Worm (Caenorhabditis elegans) whole organism, mixed stage, embryonic: ENCODE measurements around the gene nspc-14.

Source experiments
- M03D4.4 ChIP-seq: sonication (generic microtip); optimal IDR thresholded peaks from 2 replicates; lab custom pipeline; 2017; ENCODE audit warnings: mild to moderate bottlenecking, missing genetic modification characterization, missing compliant biosample characterization
- bed-3 ChIP-seq: fragments of 200-800 bp; sonication (Bioruptor generic); optimal IDR thresholded peaks from 3 replicates; lab custom pipeline; 2018; ENCODE audit warnings: mild to moderate bottlenecking, missing genetic modification characterization, moderate library complexity, missing compliant biosample characterization
- blmp-1 ChIP-seq: fragments of 150-350 bp; optimal IDR thresholded peaks from 2 replicates; lab custom pipeline; 2014; ENCODE audit warnings: missing biosample characterization, missing genetic modification characterization
- ceh-39 ChIP-seq: fragments of 150-350 bp; optimal IDR thresholded peaks from 2 replicates; lab custom pipeline; 2014; ENCODE audit warnings: missing biosample characterization, missing genetic modification characterization
- ceh-43 ChIP-seq: fragments of 200-800 bp; sonication (Bioruptor generic); optimal IDR thresholded peaks from 2 replicates; lab custom pipeline; 2018; ENCODE audit warnings: mild to moderate bottlenecking, missing genetic modification characterization, moderate library complexity, missing compliant biosample characterization
- ces-1 ChIP-seq: fragments of 150-350 bp; optimal IDR thresholded peaks from 2 replicates; lab custom pipeline; 2014; ENCODE audit warnings: missing biosample characterization, missing genetic modification reagents, missing genetic modification characterization
- cnd-1 ChIP-seq: fragments of 200-800 bp; sonication (Bioruptor generic); optimal IDR thresholded peaks from 2 replicates; lab custom pipeline; 2018; ENCODE audit warnings: mild to moderate bottlenecking, missing genetic modification characterization, missing compliant biosample characterization
- ham-2 ChIP-seq: fragments of 200-800 bp; sonication (Bioruptor generic); optimal IDR thresholded peaks from 2 replicates; lab custom pipeline; 2018; ENCODE audit warnings: mild to moderate bottlenecking, missing genetic modification characterization, missing compliant biosample characterization
- lsy-2 ChIP-seq: fragments of 150-350 bp; optimal IDR thresholded peaks from 2 replicates; lab custom pipeline; 2014; ENCODE audit warnings: missing biosample characterization, missing genetic modification characterization
- mep-1 ChIP-seq: fragments of 150-350 bp; optimal IDR thresholded peaks from 2 replicates; lab custom pipeline; 2017; ENCODE audit warnings: missing biosample characterization, missing genetic modification reagents, missing genetic modification characterization, inconsistent platforms
- nhr-2 ChIP-seq: fragments of 150-350 bp; optimal IDR thresholded peaks from 2 replicates; lab custom pipeline; 2014; ENCODE audit warnings: missing biosample characterization, missing genetic modification characterization
- nhr-237 ChIP-seq: fragments of 150-350 bp; optimal IDR thresholded peaks from 2 replicates; lab custom pipeline; 2014; ENCODE audit warnings: missing biosample characterization, missing genetic modification characterization
- nhr-76 ChIP-seq: sonication (generic microtip); optimal IDR thresholded peaks from 2 replicates; lab custom pipeline; 2017; ENCODE audit warnings: missing biosample characterization, missing genetic modification characterization
- pha-4 ChIP-seq: fragments of 150-350 bp; optimal IDR thresholded peaks from 2 replicates; lab custom pipeline; 2018; ENCODE audit warnings: missing biosample characterization, missing genetic modification reagents, missing genetic modification characterization
- sem-2 ChIP-seq: fragments of 200-800 bp; sonication (Bioruptor generic); optimal IDR thresholded peaks from 2 replicates; lab custom pipeline; 2018; ENCODE audit warnings: mild to moderate bottlenecking, missing genetic modification characterization, missing compliant biosample characterization
- snpc-4 ChIP-seq: fragments of 150-350 bp; optimal IDR thresholded peaks from 2 replicates; lab custom pipeline; 2014; ENCODE audit warnings: missing biosample characterization, missing genetic modification characterization
- zip-8 ChIP-seq: fragments of 150-350 bp; optimal IDR thresholded peaks from 2 replicates; lab custom pipeline; 2014; ENCODE audit warnings: missing biosample characterization, missing genetic modification characterization
- ztf-11 ChIP-seq: fragments of 150-350 bp; optimal IDR thresholded peaks from 2 replicates; lab custom pipeline; 2014; ENCODE audit warnings: missing biosample characterization, missing genetic modification characterization

Gene nspc-14

DNA sequence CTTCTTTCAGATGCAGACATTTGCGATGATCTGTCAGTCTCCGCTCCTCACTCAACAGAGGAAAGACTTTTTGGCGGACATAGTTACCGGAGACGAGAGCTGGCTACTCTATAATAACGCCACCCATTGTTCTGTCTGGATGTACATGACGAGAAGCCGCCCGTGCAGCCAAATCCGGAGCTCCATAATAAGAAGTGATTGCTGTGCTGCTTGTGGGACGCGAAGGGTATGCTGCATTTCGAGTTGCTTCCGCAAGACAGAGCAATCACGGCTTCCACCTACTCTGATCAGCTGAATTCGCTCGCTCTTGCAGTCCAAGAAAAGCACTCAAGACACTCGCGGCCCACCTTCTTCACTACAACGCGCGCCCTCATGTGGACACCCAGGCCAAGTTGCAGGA lies 45.1 kb downstream of the nspc-14 start:
- TF ChIP-seq ceh-43 (GFP tag; lab: Kevin White, UChicago) (no peak), blmp-1 (no peak), snpc-4 (tag; lab: Kevin White, UChicago) (no peak), M03D4.4 (tag; lab: Kevin White, UChicago) (no peak), nhr-76 (tag; lab: Kevin White, UChicago) (no peak), ceh-39 (no peak), mep-1 (tag; lab: Kevin White, UChicago) (no peak), bed-3 (GFP tag; lab: Kevin White, UChicago) (no peak), ham-2 (no peak), lsy-2 (tag; lab: Kevin White, UChicago) (no peak), sem-2 (GFP tag; lab: Kevin White, UChicago) (no peak), nhr-237 (tag; lab: Kevin White, UChicago) (no peak), zip-8 (no peak), pha-4 (no peak), nhr-2 (tag; lab: Kevin White, UChicago) (no peak), ces-1 (GFP tag; lab: Kevin White, UChicago) (no peak), cnd-1 (tag; lab: Kevin White, UChicago) (no peak), ztf-11 (tag; lab: Kevin White, UChicago) (no peak)
